Fruit fly (Drosophila melanogaster) whole organism, wandering third instar larva: ENCODE results near the gene Dyro.

Experiments used
- Abd-B ChIP-seq: fragments of >200 bp; optimal IDR thresholded peaks from 2 replicates; lab custom pipeline; 2017; ENCODE audit warnings: missing biosample characterization, missing genetic modification characterization
- CG9705 ChIP-seq: fragments of 200-800 bp; sonication (Bioruptor generic); optimal IDR thresholded peaks from 2 replicates; lab custom pipeline; 2018; ENCODE audit warnings: missing biosample characterization, mild to moderate bottlenecking, missing genetic modification characterization
- Dfd ChIP-seq: fragments of >200 bp; optimal IDR thresholded peaks from 2 replicates; lab custom pipeline; 2017; ENCODE audit warnings: missing biosample characterization, missing genetic modification characterization
- HLH106 ChIP-seq: fragments of 200-800 bp; optimal IDR thresholded peaks from 3 replicates; lab custom pipeline; 2019; ENCODE audit warnings: missing biosample characterization, mild to moderate bottlenecking, missing genetic modification characterization, moderate library complexity
- Hnf4 ChIP-seq: fragments of 200-800 bp; sonication (Bioruptor generic); optimal IDR thresholded peaks from 2 replicates; lab custom pipeline; 2016; ENCODE audit warnings: missing biosample characterization, mild to moderate bottlenecking, missing genetic modification characterization
- Hr78 ChIP-seq: fragments of >200 bp; optimal IDR thresholded peaks from 2 replicates; lab custom pipeline; 2017; ENCODE audit warnings: missing biosample characterization, missing genetic modification characterization
- Jra ChIP-seq: sonication (Bioruptor generic); optimal IDR thresholded peaks from 2 replicates; lab custom pipeline; 2016; ENCODE audit warnings: missing biosample characterization, missing genetic modification characterization
- Mio ChIP-seq: sonication (Bioruptor generic); optimal IDR thresholded peaks from 2 replicates; lab custom pipeline; 2016; ENCODE audit warnings: missing biosample characterization, missing genetic modification characterization
- Myc ChIP-seq: fragments of >200 bp; optimal IDR thresholded peaks from 2 replicates; lab custom pipeline; 2017
- N ChIP-seq: fragments of >200 bp; optimal IDR thresholded peaks from 2 replicates; lab custom pipeline; 2018; ENCODE audit warnings: missing biosample characterization, missing external identifiers, missing genetic modification characterization
- OdsH ChIP-seq: fragments of 200-800 bp; sonication (Bioruptor generic); optimal IDR thresholded peaks from 2 replicates; lab custom pipeline; 2016; ENCODE audit warnings: missing biosample characterization, mild to moderate bottlenecking, missing genetic modification characterization
- Rel ChIP-seq, 2 experiments: fragments of 200-800 bp; sonication (Bioruptor generic) in 1 of 2; optimal IDR thresholded peaks; 2 replicates in 1 of 2; 3 replicates in 1 of 2; lab custom pipeline; 2016 to 2019; ENCODE audit warnings: mild to moderate bottlenecking in 2 of 2, missing biosample characterization in 2 of 2, missing genetic modification characterization in 2 of 2, moderate library complexity in 1 of 2
- Sp1 ChIP-seq: fragments of 200-800 bp; sonication (Bioruptor generic); optimal IDR thresholded peaks from 3 replicates; lab custom pipeline; 2019; ENCODE audit warnings: missing biosample characterization, mild to moderate bottlenecking, missing genetic modification characterization, moderate library complexity
- brk ChIP-seq: fragments of 200-800 bp; sonication (Bioruptor generic); optimal IDR thresholded peaks from 2 replicates; lab custom pipeline; 2016; ENCODE audit warnings: missing biosample characterization, mild to moderate bottlenecking, missing genetic modification characterization
- dl ChIP-seq, 2 experiments: fragments of 175-275, 200-275 bp in 1 of 2; fragments of 200-275 bp in 1 of 2; sonication (Bioruptor generic); optimal IDR thresholded peaks; lab custom pipeline; 2018; ENCODE audit warnings: mild to moderate bottlenecking in 2 of 2, missing biosample characterization in 2 of 2, missing genetic modification characterization in 2 of 2, moderate library complexity in 2 of 2; ENCODE audit not compliant: partially characterized antibody in 2 of 2, insufficient read depth in 1 of 2
- dmrt93B ChIP-seq: fragments of 200-800 bp; sonication (Bioruptor generic); optimal IDR thresholded peaks from 2 replicates; lab custom pipeline; 2018; ENCODE audit warnings: missing biosample characterization, mild to moderate bottlenecking, missing genetic modification characterization
- foxo ChIP-seq, 2 experiments: fragments of 200-800 bp; sonication (Bioruptor generic); optimal IDR thresholded peaks; 2 replicates in 1 of 2; 3 replicates in 1 of 2; lab custom pipeline; 2016 to 2017; ENCODE audit warnings: missing biosample characterization in 2 of 2, missing genetic modification characterization in 2 of 2
- fru ChIP-seq: fragments of 200-800 bp; sonication (Bioruptor generic); optimal IDR thresholded peaks from 3 replicates; lab custom pipeline; 2016; ENCODE audit warnings: missing biosample characterization, mild to moderate bottlenecking, missing genetic modification characterization
- h ChIP-seq: fragments of 200-800 bp; sonication (Bioruptor generic); optimal IDR thresholded peaks from 3 replicates; lab custom pipeline; 2016; ENCODE audit warnings: missing biosample characterization, mild to moderate bottlenecking, missing genetic modification characterization
- pan ChIP-seq: fragments of >200 bp; optimal IDR thresholded peaks from 2 replicates; lab custom pipeline; 2017
- psq ChIP-seq: fragments of 200-800 bp; sonication (Bioruptor generic); optimal IDR thresholded peaks from 3 replicates; lab custom pipeline; 2017; ENCODE audit warnings: missing biosample characterization, mild to moderate bottlenecking, missing genetic modification characterization, moderate library complexity
- rgr ChIP-seq: fragments of 200-800 bp; sonication (Bioruptor generic); optimal IDR thresholded peaks from 3 replicates; lab custom pipeline; 2016; ENCODE audit warnings: missing biosample characterization, mild to moderate bottlenecking, missing genetic modification characterization
- woc ChIP-seq: sonication (Bioruptor generic); optimal IDR thresholded peaks from 2 replicates; lab custom pipeline; 2016; ENCODE audit warnings: missing biosample characterization, mild to moderate bottlenecking, missing genetic modification characterization

The Dyro gene

DNA sequence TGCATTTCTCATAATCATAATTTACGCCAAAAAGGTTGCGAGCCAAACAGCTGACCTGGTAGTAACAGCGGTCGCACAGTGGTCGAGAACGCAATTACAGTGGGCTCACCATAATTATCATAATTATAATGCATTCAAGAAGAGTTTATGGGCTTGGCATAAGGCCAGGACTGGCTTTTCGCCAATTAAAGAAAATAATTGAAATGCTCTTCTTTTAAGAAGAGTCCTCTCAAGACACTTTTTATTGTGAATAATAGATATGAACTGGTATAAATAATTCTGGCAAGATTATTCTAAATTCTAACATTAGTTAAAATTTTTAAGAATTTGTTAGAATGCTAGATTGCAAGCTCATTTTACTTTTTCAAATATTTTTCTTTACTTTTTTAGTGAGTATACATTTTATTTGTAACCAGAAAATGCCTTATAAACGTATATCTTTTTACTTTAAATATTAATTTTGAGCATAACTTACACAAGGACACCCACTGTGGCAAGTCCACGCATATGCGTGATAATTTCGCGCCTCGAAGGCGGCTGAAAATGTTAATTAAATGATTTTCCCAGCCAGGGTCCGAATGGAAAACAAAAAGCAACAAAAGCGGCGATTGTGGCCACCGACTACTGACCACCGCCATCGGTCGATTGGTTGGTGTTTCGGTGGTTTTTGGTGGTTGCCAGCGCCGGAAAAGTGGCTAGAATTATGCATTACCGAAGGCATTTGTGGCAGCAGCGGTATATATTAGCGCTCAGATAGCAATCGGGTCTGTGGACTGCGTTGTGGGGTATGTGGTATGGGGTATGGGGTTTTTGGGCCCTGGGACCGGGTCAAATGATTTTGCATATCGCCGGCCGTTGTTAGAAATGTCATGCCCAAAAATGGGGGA, 10.7 kb upstream of the Dyro start:
- peak; percentile 3 for TF ChIP-seq woc (GFP tag; lab: Kevin White, UChicago)
- no peak for TF ChIP-seq Sp1

DNA sequence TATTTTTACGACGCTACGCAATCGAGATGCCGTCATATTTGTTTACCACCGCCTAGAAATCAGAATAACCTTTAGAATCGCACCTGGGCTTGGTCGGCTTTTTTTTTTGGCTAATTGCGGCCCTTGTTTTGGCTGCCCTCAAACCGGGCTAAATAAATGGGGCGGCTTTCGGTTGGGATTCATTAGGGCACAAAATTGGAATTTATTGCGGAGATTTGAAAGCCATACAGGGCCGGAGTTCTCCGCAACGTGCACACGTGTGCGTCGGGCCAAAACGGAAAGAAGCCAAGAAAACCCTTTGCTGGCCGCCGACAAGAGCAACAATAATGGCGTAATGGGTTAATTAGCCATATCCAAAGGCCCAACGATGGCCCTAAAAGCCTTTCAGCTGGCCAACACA, 9.6 kb upstream of the Dyro start:
- TF ChIP-seq fru (GFP tag; lab: Kevin White, UChicago) (no peak), HLH106 (tag; lab: Kevin White, UChicago) (no peak), Myc (lab: Kevin White, UChicago) (no peak), pan (no peak), h (GFP tag; lab: Kevin White, UChicago) (no peak), rgr (GFP tag; lab: Kevin White, UChicago) (no peak), Hr78 (no peak), Mio (GFP tag; lab: Kevin White, UChicago) (no peak), dl (GFP tag; optimal IDR thresholded peaks at IDR 0.05; lab: Kevin White, UChicago; ENCODE audit: insufficient read depth in 1 of 2, partially characterized antibody in 2 of 2) (no peak), brk (GFP tag; lab: Kevin White, UChicago) (no peak), Hnf4 (no peak), woc (GFP tag; lab: Kevin White, UChicago) (no peak), N (GFP tag; lab: Kevin White, UChicago) (no peak), Dfd (no peak), Jra (no peak), Rel (GFP tag; optimal IDR thresholded peaks at IDR 0.05; lab: Kevin White, UChicago) (no peak), Rel (tag; optimal IDR thresholded peaks at IDR 0.05; lab: Kevin White, UChicago) (no peak)

DNA sequence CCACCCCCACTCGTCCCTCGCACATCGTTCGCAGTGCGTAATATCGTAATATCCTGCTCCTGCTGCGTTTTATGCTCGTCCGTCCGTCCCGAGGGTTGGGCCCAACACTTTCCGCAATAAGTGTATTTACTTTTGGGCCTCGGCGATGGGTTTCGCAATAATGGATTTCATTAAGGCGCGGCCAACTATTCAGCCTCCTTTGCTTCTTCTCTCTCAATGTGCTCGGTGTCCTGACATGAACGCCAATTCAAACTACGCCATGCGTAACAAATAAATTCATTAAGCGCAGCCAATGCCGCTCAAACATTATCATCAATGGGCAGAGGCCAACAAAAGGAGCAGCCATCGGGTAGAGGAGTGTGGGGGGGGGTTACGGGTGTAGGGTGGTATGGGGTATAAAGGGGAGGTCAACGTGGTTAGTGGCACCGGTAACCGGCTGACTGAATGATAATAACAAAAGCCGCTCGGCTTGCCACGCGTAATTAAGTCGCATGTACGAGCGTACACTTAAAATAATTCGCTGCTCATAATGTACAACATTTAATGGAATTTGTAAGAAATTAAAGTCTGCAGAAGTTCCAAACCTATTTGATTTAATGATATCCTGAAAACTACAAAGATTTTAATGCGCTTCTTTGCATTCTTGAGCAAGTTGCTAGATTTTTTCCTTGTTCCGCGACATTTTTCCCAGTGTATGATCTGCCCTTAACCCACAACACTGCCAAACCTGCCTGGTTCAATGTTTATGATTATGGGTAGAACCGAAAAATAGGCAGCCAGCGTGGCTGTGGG, 7.9 kb upstream of the Dyro start:
- peak; percentile 13 for TF ChIP-seq Sp1
- TF ChIP-seq psq (GFP tag; lab: Kevin White, UChicago): no peak

DNA sequence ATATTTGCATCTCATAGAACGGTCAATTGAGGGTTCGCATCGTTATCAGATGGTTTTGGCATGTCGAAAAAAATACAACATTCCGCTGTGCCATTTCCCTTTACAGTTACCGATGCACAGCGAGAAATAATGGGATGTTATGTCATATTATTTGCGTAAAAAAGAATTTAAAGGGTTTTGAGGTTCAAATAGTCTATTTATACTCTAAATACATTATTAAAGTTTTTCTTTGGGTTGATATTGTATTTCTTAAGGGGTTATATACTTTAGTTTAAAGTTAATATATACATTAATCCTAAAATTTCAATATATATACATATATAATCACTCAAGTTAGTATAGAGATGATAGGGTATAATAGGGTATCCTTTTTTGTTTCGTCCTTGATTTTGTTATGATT, 7.2 kb upstream of the Dyro start:
- TF ChIP-seq Sp1 (peak; percentile 16), foxo (GFP tag; optimal IDR thresholded peaks at IDR 0.05; lab: Kevin White, UChicago) (peak in 1 of 2 experiments; percentile 7), h (GFP tag; lab: Kevin White, UChicago) (no peak), psq (GFP tag; lab: Kevin White, UChicago) (peak; percentile 10)
- TF ChIP-seq, all 38 proteins: peak for 3

DNA sequence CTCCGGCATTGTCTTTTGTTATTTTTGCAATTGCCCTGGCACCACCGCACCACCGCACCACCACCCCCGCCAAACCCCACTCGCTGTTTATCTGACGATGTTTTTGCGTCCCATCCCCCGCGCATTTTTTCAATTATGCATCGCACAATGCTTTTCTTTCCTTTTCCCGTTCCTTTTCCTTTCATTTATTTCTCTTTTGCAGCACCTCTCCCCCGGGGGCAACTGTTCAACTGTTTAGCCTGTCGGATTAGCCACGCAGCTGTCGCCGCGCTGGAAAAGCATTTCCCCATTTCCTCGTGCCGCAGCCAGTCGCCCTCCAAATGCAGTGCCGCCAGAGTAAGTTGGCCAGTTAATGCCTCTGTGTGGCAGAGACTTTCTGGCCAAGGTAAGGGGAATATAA, 3.5 kb upstream of the Dyro start:
- TF ChIP-seq N (GFP tag; lab: Kevin White, UChicago) (no peak), Abd-B (no peak)

DNA sequence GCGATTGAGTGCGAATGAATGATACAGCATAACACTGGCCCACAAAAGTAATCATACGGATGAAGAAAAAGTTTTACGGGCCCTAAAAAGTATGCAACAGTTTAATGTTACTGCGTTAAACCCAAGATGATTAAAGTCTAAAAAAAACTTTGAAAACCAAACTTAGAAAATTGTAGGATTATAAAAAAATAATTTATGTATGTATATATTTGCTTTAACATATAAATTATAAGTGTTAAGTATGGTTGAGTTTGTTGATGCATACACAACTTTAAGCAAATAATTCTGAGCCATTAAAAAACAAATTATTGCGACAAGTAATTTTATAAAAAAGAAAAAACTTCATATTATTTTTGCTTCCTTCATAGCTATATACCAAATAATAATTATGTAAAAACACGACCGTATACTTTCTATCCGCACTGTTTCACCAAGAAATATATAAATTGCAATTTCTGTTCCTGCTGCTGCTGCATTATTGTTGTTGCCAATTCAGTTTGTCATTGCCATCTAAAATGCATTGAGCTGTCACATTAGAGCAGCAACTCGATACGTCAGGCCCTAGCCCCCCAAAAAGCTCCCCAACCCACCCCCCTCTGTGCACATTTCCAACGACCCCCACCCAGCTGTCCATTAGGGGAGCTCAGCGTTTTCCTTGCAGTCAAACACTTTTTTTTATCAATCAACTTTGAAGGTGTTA, 2.8 kb upstream of the Dyro start:
- TF ChIP-seq HLH106 (tag; lab: Kevin White, UChicago) (peak; percentile 81), Rel (GFP tag; optimal IDR thresholded peaks at IDR 0.05; lab: Kevin White, UChicago) (no peak), Rel (tag; optimal IDR thresholded peaks at IDR 0.05; lab: Kevin White, UChicago) (peak; percentile 12), Myc (lab: Kevin White, UChicago) (no peak), CG9705 (GFP tag; lab: Kevin White, UChicago) (peak; percentile 45), OdsH (GFP tag; lab: Kevin White, UChicago) (no peak), psq (GFP tag; lab: Kevin White, UChicago) (peak; percentile 7), dmrt93B (GFP tag; lab: Kevin White, UChicago) (peak; percentile 81), fru (GFP tag; lab: Kevin White, UChicago) (peak; percentile 65), foxo (GFP tag; optimal IDR thresholded peaks at IDR 0.05; lab: Kevin White, UChicago) (peak in 1 of 2 experiments; percentile 49)
